Fruit fly (Drosophila melanogaster) whole organism: ENCODE results near the gene UQCR-14L.

Experiments
- CG8478 ChIP-seq: fragments of >200 bp; optimal IDR thresholded peaks from 2 replicates; lab custom pipeline; 2018; ENCODE audit warnings: inconsistent platforms
- Dll ChIP-seq: fragments of >200 bp; optimal IDR thresholded peaks from 2 replicates; lab custom pipeline; 2017
- EcR ChIP-seq, 2 experiments: fragments of >200 bp; optimal IDR thresholded peaks; 2 replicates each; lab custom pipeline; 2017; ENCODE audit warnings: missing biosample characterization in 2 of 2, missing genetic modification characterization in 2 of 2, missing genetic modification reagents in 2 of 2
- pan ChIP-seq: fragments of >200 bp; optimal IDR thresholded peaks from 2 replicates; lab custom pipeline; 2017
- psq ChIP-seq: fragments of >200 bp; optimal IDR thresholded peaks from 2 replicates; lab custom pipeline; 2017

- TF ChIP-seq Dll (no peak), pan (lab: Kevin White, UChicago) (no peak), CG8478 (lab: Kevin White, UChicago) (no peak), EcR (GFP tag; optimal IDR thresholded peaks at IDR 0.05; lab: Kevin White, UChicago) (no peak), psq (no peak)
These were observed 34.0 kb downstream of the UQCR-14L start for dm6 chr3R:28327709-28328467.
